Worm (Caenorhabditis elegans) whole organism, midembryonic: Measurements from ENCODE around the gene btb-8.

Source experiments
- klf-2 ChIP-seq: fragments of 200-800 bp; sonication (Bioruptor generic); conservative IDR thresholded peaks from 2 replicates; pipeline ENCODE4 v1.3.6; 2022; ENCODE audit warnings: missing genetic modification reagents, missing genetic modification characterization, missing compliant biosample characterization
- med-1 ChIP-seq: sonication (generic microtip); optimal IDR thresholded peaks from 2 replicates; lab custom pipeline; 2017; ENCODE audit warnings: missing genetic modification characterization, mild to moderate bottlenecking, missing compliant biosample characterization, antibody characterized with exemption, missing genetic modification reagents; ENCODE audit not compliant: insufficient read depth
- ztf-23 ChIP-seq: fragments of 200-800 bp; sonication (Bioruptor generic); IDR thresholded peaks from 2 replicates; pipeline ENCODE4 v1.3.6; 2022; ENCODE audit warnings: missing genetic modification reagents, missing genetic modification characterization, missing compliant biosample characterization

- TF ChIP-seq klf-2 (GFP tag; lab: Robert Waterston, UW) (no peak), med-1 (no peak), ztf-23 (GFP tag; lab: Robert Waterston, UW) (no peak)
Observed at ce11 chrII:1728253-1728652, 5.7 kb downstream of the btb-8 start, which contains the start of gene btb-9.
